Fruit fly (Drosophila melanogaster) whole organism, adult: Measurements from ENCODE around the gene FucTA.

ENCODE experiments used
- Clk ChIP-seq: fragments of 200-800 bp; sonication (Bioruptor generic); optimal IDR thresholded peaks from 2 replicates; lab custom pipeline; 2017; ENCODE audit warnings: missing biosample characterization, missing genetic modification characterization
- cnc ChIP-seq, 2 experiments: fragments of >200 bp; optimal IDR thresholded peaks; 2 replicates each; lab custom pipeline; 2017
- tj ChIP-seq: fragments of 200-800 bp; sonication (Bioruptor generic); optimal IDR thresholded peaks from 3 replicates; lab custom pipeline; 2017; ENCODE audit warnings: missing biosample characterization, mild to moderate bottlenecking, missing genetic modification characterization, moderate library complexity
- toe ChIP-seq: fragments of 200-800 bp; sonication (Bioruptor generic); optimal IDR thresholded peaks from 2 replicates; lab custom pipeline; 2016; ENCODE audit warnings: missing biosample characterization, missing genetic modification characterization

DNA sequence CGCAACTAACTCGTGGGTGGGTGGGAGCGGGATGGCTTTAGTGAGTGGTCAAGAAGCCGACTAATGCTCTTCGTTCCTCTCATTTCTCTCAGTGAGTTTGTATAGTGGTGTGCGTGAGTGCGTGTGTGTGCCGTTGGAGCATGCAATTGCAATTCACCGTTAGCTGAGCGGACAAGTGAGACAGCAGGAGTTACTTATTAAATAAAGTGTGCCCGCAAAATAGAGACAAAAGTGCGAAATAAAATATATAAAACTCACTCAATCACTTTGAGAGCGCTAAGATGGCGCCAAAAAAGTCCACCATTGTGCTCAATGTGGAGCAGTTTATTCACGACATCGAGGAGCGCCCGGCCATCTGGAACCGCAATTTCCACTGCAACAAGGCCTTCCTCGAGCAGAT, 38.4 kb upstream of the FucTA start:
- TF ChIP-seq toe (GFP tag; lab: Kevin White, UChicago) (no peak), tj (no peak), Clk (GFP tag; lab: Kevin White, UChicago) (no peak), cnc (optimal IDR thresholded peaks at IDR 0.05; lab: Kevin White, UChicago) (no peak)
